Fruit fly (Drosophila melanogaster) whole organism: ENCODE data around the gene CG3281.

ENCODE experiments used
- CG8478 ChIP-seq: fragments of >200 bp; optimal IDR thresholded peaks from 2 replicates; lab custom pipeline; 2018; ENCODE audit warnings: inconsistent platforms
- Dll ChIP-seq: fragments of >200 bp; optimal IDR thresholded peaks from 2 replicates; lab custom pipeline; 2017
- pan ChIP-seq: fragments of >200 bp; optimal IDR thresholded peaks from 2 replicates; lab custom pipeline; 2017

- TF ChIP-seq CG8478 (lab: Kevin White, UChicago): no peak
- TF ChIP-seq Dll (lab: Kevin White, UChicago): no peak
- TF ChIP-seq pan: no peak
These were observed 26.6 kb upstream of the CG3281 start for dm6 chr3R:11989206-11989605.
